Worm (Caenorhabditis elegans): ENCODE measurements around the gene ZC190.10.

ZC190.10 gene

ce11 chrV:8677193-8677592 lies 18.9 kb downstream of the ZC190.10 start, which contains the start of gene ZC190.6:
Gene ZC190.6, minus strand, starts transcription at chrV:8677293.
- TF ChIP-seq hmg-11 (tag; optimal IDR thresholded peaks at IDR 0.05) = no peak
- TF ChIP-seq nhr-77 (tag; optimal IDR thresholded peaks at IDR 0.05) = no peak
- TF ChIP-seq ztf-11 (tag; optimal IDR thresholded peaks at IDR 0.05) = no peak
- no peak for TF ChIP-seq unc-62 (GFP tag; optimal IDR thresholded peaks at IDR 0.05)
- no peak for TF ChIP-seq ZK546.5 (tag; optimal IDR thresholded peaks at IDR 0.05)

ce11 chrV:8673498-8673897 lies 22.6 kb downstream of the ZC190.10 start, which contains the start of gene ZC190.5:
Gene ZC190.5, minus strand, starts transcription at chrV:8673598.
- TF ChIP-seq R02D3.7 (tag; optimal IDR thresholded peaks at IDR 0.05) (no peak), nhr-43 (tag; optimal IDR thresholded peaks at IDR 0.05; ENCODE audit: poor library complexity, severe bottlenecking) (no peak), pha-4 (tag; optimal IDR thresholded peaks at IDR 0.05) (no peak), elt-1 (tag; optimal IDR thresholded peaks at IDR 0.05) (no peak), snpc-4 (tag; optimal IDR thresholded peaks at IDR 0.05) (no peak), nfya-1 (tag; optimal IDR thresholded peaks at IDR 0.05; ENCODE audit: insufficient read depth) (no peak), nhr-76 (tag; optimal IDR thresholded peaks at IDR 0.05) (no peak), tbx-2 (tag; optimal IDR thresholded peaks at IDR 0.05) (no peak), nhr-12 (tag; optimal IDR thresholded peaks at IDR 0.05) (no peak), fos-1 (tag; optimal IDR thresholded peaks at IDR 0.05) (no peak), lsy-12 (tag; optimal IDR thresholded peaks at IDR 0.05) (no peak), skn-1 (tag; optimal IDR thresholded peaks at IDR 0.05) (no peak), ama-1 (optimal IDR thresholded peaks at IDR 0.05) (no peak), ceh-82 (tag; optimal IDR thresholded peaks at IDR 0.05) (no peak), aly-2 (tag; optimal IDR thresholded peaks at IDR 0.05) (no peak), pqm-1 (tag; optimal IDR thresholded peaks at IDR 0.05) (no peak), lin-39 (tag; optimal IDR thresholded peaks at IDR 0.05) (no peak), nhr-25 (tag; optimal IDR thresholded peaks at IDR 0.05) (no peak), ceh-28 (tag; optimal IDR thresholded peaks at IDR 0.05) (no peak)

ce11 chrV:8671568-8672123 lies 24.5 kb downstream of the ZC190.10 start:
- TF ChIP-seq elt-1 (tag; optimal IDR thresholded peaks at IDR 0.05) (no peak), eor-1 (tag; optimal IDR thresholded peaks at IDR 0.05) (no peak), ama-1 (optimal IDR thresholded peaks at IDR 0.05) (no peak), nhr-77 (tag; optimal IDR thresholded peaks at IDR 0.05) (peak; percentile 70), elt-3 (tag; optimal IDR thresholded peaks at IDR 0.05) (no peak), daf-12 (tag; optimal IDR thresholded peaks at IDR 0.05) (no peak), ceh-28 (tag; optimal IDR thresholded peaks at IDR 0.05) (no peak), nfya-1 (tag; optimal IDR thresholded peaks at IDR 0.05; ENCODE audit: insufficient read depth) (no peak), nhr-28 (tag; optimal IDR thresholded peaks at IDR 0.05) (no peak), pha-4 (tag; optimal IDR thresholded peaks at IDR 0.05) (no peak), R02D3.7 (tag; optimal IDR thresholded peaks at IDR 0.05) (peak; percentile 5), jun-1 (tag; optimal IDR thresholded peaks at IDR 0.05) (no peak), nhr-76 (tag; optimal IDR thresholded peaks at IDR 0.05) (peak; percentile 29), nhr-237 (tag; optimal IDR thresholded peaks at IDR 0.05) (no peak), aly-2 (tag; optimal IDR thresholded peaks at IDR 0.05) (peak; percentile 87), unc-62 (GFP tag; optimal IDR thresholded peaks at IDR 0.05) (no peak), nhr-67 (tag; optimal IDR thresholded peaks at IDR 0.05) (no peak), ceh-16 (tag; optimal IDR thresholded peaks at IDR 0.05) (no peak), ceh-82 (tag; optimal IDR thresholded peaks at IDR 0.05) (no peak), nhr-23 (tag; optimal IDR thresholded peaks at IDR 0.05) (no peak), nhr-12 (tag; optimal IDR thresholded peaks at IDR 0.05) (no peak)

- TF ChIP-seq nhr-25 (tag; optimal IDR thresholded peaks at IDR 0.05) (no peak), ztf-11 (tag; optimal IDR thresholded peaks at IDR 0.05) (no peak), R02D3.7 (tag; optimal IDR thresholded peaks at IDR 0.05) (no peak), ama-1 (optimal IDR thresholded peaks at IDR 0.05) (no peak), ceh-28 (tag; optimal IDR thresholded peaks at IDR 0.05) (no peak), snpc-4 (tag; optimal IDR thresholded peaks at IDR 0.05) (no peak), lsy-12 (tag; optimal IDR thresholded peaks at IDR 0.05) (no peak), zag-1 (tag; optimal IDR thresholded peaks at IDR 0.05) (no peak), ceh-9 (tag; optimal IDR thresholded peaks at IDR 0.05) (no peak)
These were observed 25.4 kb downstream of the ZC190.10 start for ce11 chrV:8670759-8671158.
